Fruit fly (Drosophila melanogaster): Measurements from ENCODE around the gene Cox10.
A peak's percentile ranks its signal among the peaks of the same experiment; 100 is the strongest.

The Cox10 gene

dm6 chr2L:10292066-10292560 lies 39.2 kb upstream of the Cox10 start, which contains the start of gene Ufd4 (continued):
- no peak for TF ChIP-seq CG17186 (GFP tag; optimal IDR thresholded peaks at IDR 0.05)
- peak; percentile 81 for TF ChIP-seq row (GFP tag; IDR thresholded peaks at IDR 0.05)
- peak; percentile 98 for TF ChIP-seq wek (GFP tag; optimal IDR thresholded peaks at IDR 0.05)
- TF ChIP-seq Rx (GFP tag; IDR thresholded peaks at IDR 0.05), result no peak
- TF ChIP-seq CG2202 (tag; optimal IDR thresholded peaks at IDR 0.05), result peak; percentile 0
- peak; percentile 55 for TF ChIP-seq ERR (GFP tag; optimal IDR thresholded peaks at IDR 0.05)
- TF ChIP-seq CG11085 (GFP tag; IDR thresholded peaks at IDR 0.05), result no peak
- TF ChIP-seq Dll (GFP tag; IDR thresholded peaks at IDR 0.05; ENCODE audit: partially characterized antibody), result peak; percentile 56; the same call in 2 of the 4 replicates
- TF ChIP-seq wdn (GFP tag; IDR thresholded peaks at IDR 0.05), result 0 out of 2 replicates have a peak, but pooled peaks have one; percentile 41
- peak; percentile 33 for TF ChIP-seq shn (GFP tag; optimal IDR thresholded peaks at IDR 0.05)
- no peak for TF ChIP-seq CG17912 (GFP tag; optimal IDR thresholded peaks at IDR 0.05)
- TF ChIP-seq Usf (GFP tag; optimal IDR thresholded peaks at IDR 0.05), result no peak
- TF ChIP-seq Dip3 (GFP tag; optimal IDR thresholded peaks at IDR 0.05), result peak; percentile 55
- TF ChIP-seq Stat92E (GFP tag; optimal IDR thresholded peaks at IDR 0.05), result peak in 1 of 3 experiments; percentile 69
- peak; percentile 68 for TF ChIP-seq Camta (GFP tag; optimal IDR thresholded peaks at IDR 0.05)
- no peak for TF ChIP-seq odd (GFP tag; optimal IDR thresholded peaks at IDR 0.05)
- TF ChIP-seq CG9609 (GFP tag; optimal IDR thresholded peaks at IDR 0.05), result peak; percentile 16
- TF ChIP-seq Lim3 (GFP tag; IDR thresholded peaks at IDR 0.05), result no peak
- peak; percentile 78 for TF ChIP-seq Atf6 (GFP tag; IDR thresholded peaks at IDR 0.05)
- peak; percentile 40 for TF ChIP-seq fu2 (GFP tag; optimal IDR thresholded peaks at IDR 0.05)
- TF ChIP-seq CG16813 (GFP tag; IDR thresholded peaks at IDR 0.05; ENCODE audit: partially characterized antibody), result peak; percentile 40; the same call in 2 of the 3 replicates
- peak; percentile 3 for TF ChIP-seq CG8944 (GFP tag; optimal IDR thresholded peaks at IDR 0.05)
- TF ChIP-seq CG10267 (tag; optimal IDR thresholded peaks at IDR 0.05), result peak; percentile 74
- no peak for TF ChIP-seq CG42726 (GFP tag; IDR thresholded peaks at IDR 0.05; ENCODE audit: partially characterized antibody)
- TF ChIP-seq Sry-δ (GFP tag; optimal IDR thresholded peaks at IDR 0.05), result peak; percentile 87
- peak; percentile 16 for TF ChIP-seq NK7.1 (GFP tag; optimal IDR thresholded peaks at IDR 0.05)
- no peak for TF ChIP-seq CG33557 (GFP tag; optimal IDR thresholded peaks at IDR 0.05)
- TF ChIP-seq gfzf (GFP tag; optimal IDR thresholded peaks at IDR 0.05), result peak; percentile 14
- peak; percentile 28 for TF ChIP-seq crc (GFP tag; optimal IDR thresholded peaks at IDR 0.05)
- TF ChIP-seq Hmr (GFP tag; optimal IDR thresholded peaks at IDR 0.05), result no peak
- peak; percentile 43 for TF ChIP-seq CG7987 (GFP tag; optimal IDR thresholded peaks at IDR 0.05)
- no peak for TF ChIP-seq CG4707 (GFP tag; optimal IDR thresholded peaks at IDR 0.05)
- TF ChIP-seq CG13287 (GFP tag; IDR thresholded peaks at IDR 0.05; ENCODE audit: partially characterized antibody), result peak; percentile 60; the same call in 1 of the 2 replicates
- peak; percentile 82 for TF ChIP-seq CG12391 (tag; optimal IDR thresholded peaks at IDR 0.05)
- peak; percentile 65 for TF ChIP-seq CG15696 (tag; optimal IDR thresholded peaks at IDR 0.05)
- TF ChIP-seq CG31365 (tag; optimal IDR thresholded peaks at IDR 0.05), result no peak
- TF ChIP-seq CG13424 (tag; optimal IDR thresholded peaks at IDR 0.05), result peak; percentile 73
- TF ChIP-seq Drgx (GFP tag; IDR thresholded peaks at IDR 0.05), result no peak
- peak; percentile 75 for TF ChIP-seq gro (GFP tag; optimal IDR thresholded peaks at IDR 0.05)
- TF ChIP-seq pfk (GFP tag; optimal IDR thresholded peaks at IDR 0.05), result peak; percentile 47
- TF ChIP-seq CG6765 (GFP tag; optimal IDR thresholded peaks at IDR 0.05), result peak; percentile 57
- TF ChIP-seq sug (tag; optimal IDR thresholded peaks at IDR 0.05), result no peak
- no peak for TF ChIP-seq jing (GFP tag; optimal IDR thresholded peaks at IDR 0.05)
- no peak for TF ChIP-seq inv (GFP tag; IDR thresholded peaks at IDR 0.05; ENCODE audit: partially characterized antibody)
- no peak for TF ChIP-seq tgo (GFP tag; IDR thresholded peaks at IDR 0.05)
- peak; percentile 36 for TF ChIP-seq jumu (GFP tag; optimal IDR thresholded peaks at IDR 0.05)
- TF ChIP-seq Myb (GFP tag; optimal IDR thresholded peaks at IDR 0.05), result peak; percentile 21
- TF ChIP-seq gem (tag; optimal IDR thresholded peaks at IDR 0.05), result no peak
- peak; percentile 95 for TF ChIP-seq CG30020 (tag; optimal IDR thresholded peaks at IDR 0.05)
- no peak for TF ChIP-seq oc (tag; optimal IDR thresholded peaks at IDR 0.05)

Data from whole organism, embryonic.